Worm (Caenorhabditis elegans) whole organism, L2 larva: ENCODE results near the gene fubl-3.

Source experiments
- ama-1 ChIP-seq: fragments of 150-350 bp; optimal IDR thresholded peaks from 2 replicates; lab custom pipeline; 2018; ENCODE audit warnings: inconsistent platforms
- lin-39 ChIP-seq: fragments of 150-350 bp; optimal IDR thresholded peaks from 2 replicates; lab custom pipeline; 2014; ENCODE audit warnings: missing biosample characterization, missing genetic modification reagents, missing genetic modification characterization
- unc-62 ChIP-seq: fragments of 150-350 bp; optimal IDR thresholded peaks from 2 replicates; lab custom pipeline; 2014; ENCODE audit warnings: missing biosample characterization, missing genetic modification reagents, missing genetic modification characterization

DNA sequence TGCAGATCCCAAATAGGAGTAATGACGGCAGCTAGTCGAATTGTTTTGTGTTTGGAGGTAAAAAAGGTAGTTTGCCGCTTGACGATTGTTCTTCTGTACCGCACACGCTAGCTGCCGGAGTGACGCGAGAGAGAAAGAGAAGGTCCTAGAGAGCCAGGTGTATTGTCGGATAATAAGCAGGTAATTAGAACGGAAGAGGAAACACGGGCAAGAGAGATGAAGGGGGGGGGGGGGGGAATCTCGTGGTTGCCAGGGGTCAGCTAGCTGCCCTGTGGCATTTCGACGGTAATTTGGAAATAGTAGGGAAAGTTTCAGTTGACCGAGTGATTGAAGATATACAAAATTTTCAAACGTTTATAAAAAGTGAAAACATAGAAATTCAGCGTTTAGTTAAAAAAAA, 20.4 kb upstream of the fubl-3 start, which contains the start of gene crb-1:
- TF ChIP-seq lin-39 (tag; lab: Kevin White, UChicago), result no peak
- no peak for TF ChIP-seq unc-62
- TF ChIP-seq ama-1 (lab: Kevin White, UChicago), result no peak
